Worm (Caenorhabditis elegans) whole organism, midembryonic: ENCODE data around the gene F44G4.3.

Experiments used
- T22C8.4 ChIP-seq: fragments of 200-800 bp; sonication (Bioruptor generic); IDR thresholded peaks from 2 replicates; pipeline ENCODE4 v1.3.6; 2022; ENCODE audit warnings: missing genetic modification characterization, missing compliant biosample characterization
- flt-1 ChIP-seq: fragments of 200-800 bp; sonication (Bioruptor generic); IDR thresholded peaks from 2 replicates; pipeline ENCODE4 v1.3.6; 2022; ENCODE audit warnings: missing genetic modification characterization, missing compliant biosample characterization
- klf-2 ChIP-seq: fragments of 200-800 bp; sonication (Bioruptor generic); conservative IDR thresholded peaks from 2 replicates; pipeline ENCODE4 v1.3.6; 2022; ENCODE audit warnings: missing genetic modification reagents, missing genetic modification characterization, missing compliant biosample characterization
- med-1 ChIP-seq: sonication (generic microtip); optimal IDR thresholded peaks from 2 replicates; lab custom pipeline; 2017; ENCODE audit warnings: missing genetic modification characterization, mild to moderate bottlenecking, missing compliant biosample characterization, antibody characterized with exemption, missing genetic modification reagents; ENCODE audit not compliant: insufficient read depth
- ref-1 ChIP-seq: fragments of 200-800 bp; sonication (Bioruptor generic); conservative IDR thresholded peaks from 2 replicates; pipeline ENCODE4 v1.3.6; 2022; ENCODE audit warnings: missing genetic modification reagents, missing genetic modification characterization, missing compliant biosample characterization
- tab-1 ChIP-seq: fragments of 200-800 bp; sonication (Bioruptor generic); IDR thresholded peaks from 2 replicates; pipeline ENCODE4 v1.3.6; 2022; ENCODE audit warnings: missing genetic modification characterization, missing compliant biosample characterization
- ztf-23 ChIP-seq: fragments of 200-800 bp; sonication (Bioruptor generic); IDR thresholded peaks from 2 replicates; pipeline ENCODE4 v1.3.6; 2022; ENCODE audit warnings: missing genetic modification reagents, missing genetic modification characterization, missing compliant biosample characterization
- ztf-29 ChIP-seq: fragments of 200-800 bp; sonication (Bioruptor generic); IDR thresholded peaks from 2 replicates; pipeline ENCODE4 v1.3.6; 2022; ENCODE audit warnings: missing genetic modification reagents, missing genetic modification characterization, missing compliant biosample characterization

ce11 chrII:9041306-9041705 is 43.8 kb upstream of the F44G4.3 start, which contains the start of gene F37B12.3:
- no peak for TF ChIP-seq ztf-29
- no peak for TF ChIP-seq ztf-23 (GFP tag; lab: Robert Waterston, UW)
- no peak for TF ChIP-seq tab-1
- TF ChIP-seq med-1 (GFP tag; lab: Kevin White, UChicago), result no peak
- TF ChIP-seq T22C8.4 (GFP tag; lab: Robert Waterston, UW), result no peak
- no peak for TF ChIP-seq flt-1 (GFP tag; lab: Robert Waterston, UW)
- TF ChIP-seq klf-2, result no peak
- TF ChIP-seq ref-1 (GFP tag; lab: Robert Waterston, UW), result no peak
